Fruit fly (Drosophila melanogaster) whole organism, adult: Measurements from ENCODE around the gene CheA86a.
A peak's percentile ranks its signal among the peaks of the same experiment; 100 is the strongest.

ENCODE experiments used
- CG11617 ChIP-seq: fragments of 200-800 bp; sonication (Bioruptor generic); optimal IDR thresholded peaks from 2 replicates; lab custom pipeline; 2017; ENCODE audit warnings: mild to moderate bottlenecking, missing biosample characterization, missing genetic modification reagents, missing genetic modification characterization
- CG12768 ChIP-seq: fragments of 200-800 bp; sonication (Bioruptor generic); optimal IDR thresholded peaks from 2 replicates; lab custom pipeline; 2017; ENCODE audit warnings: missing biosample characterization, missing genetic modification characterization, mild to moderate bottlenecking, moderate library complexity, missing genetic modification reagents
- CG14711 ChIP-seq: fragments of 200-800 bp; sonication (Bioruptor generic); optimal IDR thresholded peaks from 2 replicates; lab custom pipeline; 2018; ENCODE audit warnings: missing biosample characterization, mild to moderate bottlenecking, missing genetic modification characterization, moderate library complexity
- CG1620 ChIP-seq: fragments of 200-800 bp; sonication (Bioruptor generic); optimal IDR thresholded peaks from 2 replicates; lab custom pipeline; 2016; ENCODE audit warnings: missing biosample characterization, missing genetic modification characterization
- CG33017 ChIP-seq: fragments of 200-800 bp; sonication (Bioruptor generic); optimal IDR thresholded peaks from 2 replicates; lab custom pipeline; 2018; ENCODE audit warnings: missing biosample characterization, mild to moderate bottlenecking, missing genetic modification characterization, moderate library complexity
- CG5204 ChIP-seq: fragments of 200-800 bp; sonication (Bioruptor generic); optimal IDR thresholded peaks from 2 replicates; lab custom pipeline; 2016; ENCODE audit warnings: missing biosample characterization, missing genetic modification characterization
- CG7045 ChIP-seq: fragments of 200-800 bp; sonication (Bioruptor generic); optimal IDR thresholded peaks from 2 replicates; lab custom pipeline; 2017; ENCODE audit warnings: missing biosample characterization, mild to moderate bottlenecking, missing genetic modification characterization
- CG7101 ChIP-seq: fragments of 200-800 bp; sonication (Bioruptor generic); optimal IDR thresholded peaks from 2 replicates; lab custom pipeline; 2018; ENCODE audit warnings: missing biosample characterization, mild to moderate bottlenecking, missing genetic modification characterization, moderate library complexity
- Clk ChIP-seq: fragments of 200-800 bp; sonication (Bioruptor generic); optimal IDR thresholded peaks from 2 replicates; lab custom pipeline; 2017; ENCODE audit warnings: missing biosample characterization, missing genetic modification characterization
- Crg-1 ChIP-seq: fragments of 200-800 bp; sonication (Bioruptor generic); optimal IDR thresholded peaks from 2 replicates; lab custom pipeline; 2016; ENCODE audit warnings: missing biosample characterization, missing genetic modification characterization
- Hr96 ChIP-seq: fragments of 200-800 bp; sonication (Bioruptor generic); optimal IDR thresholded peaks from 2 replicates; lab custom pipeline; 2016; ENCODE audit warnings: missing biosample characterization, missing genetic modification characterization
- Mnt ChIP-seq: fragments of 200-800 bp; sonication (Bioruptor generic); optimal IDR thresholded peaks from 2 replicates; lab custom pipeline; 2016; ENCODE audit warnings: missing biosample characterization, mild to moderate bottlenecking, missing genetic modification characterization
- bab1 ChIP-seq: fragments of 200-800 bp; sonication (Bioruptor generic); optimal IDR thresholded peaks from 3 replicates; lab custom pipeline; 2019; ENCODE audit warnings: missing biosample characterization, mild to moderate bottlenecking, missing genetic modification characterization, moderate library complexity
- cic ChIP-seq: fragments of 200-800 bp; sonication (Bioruptor generic); optimal IDR thresholded peaks from 2 replicates; lab custom pipeline; 2017; ENCODE audit warnings: missing biosample characterization, mild to moderate bottlenecking, missing genetic modification characterization, moderate library complexity
- cnc ChIP-seq, 2 experiments: fragments of >200 bp; optimal IDR thresholded peaks; 2 replicates each; lab custom pipeline; 2017
- kay ChIP-seq: fragments of 200-800 bp; sonication (Bioruptor generic); peaks from one replicate; lab custom pipeline; 2016; ENCODE audit warnings: missing biosample characterization, missing genetic modification characterization, borderline replicate concordance
- ovo ChIP-seq: fragments of 200-800 bp; sonication (Bioruptor generic); optimal IDR thresholded peaks from 2 replicates; lab custom pipeline; 2016; ENCODE audit warnings: missing biosample characterization, missing genetic modification characterization
- pad ChIP-seq: fragments of 200-800 bp; sonication (Bioruptor generic); optimal IDR thresholded peaks from 3 replicates; lab custom pipeline; 2017; ENCODE audit warnings: missing biosample characterization, missing genetic modification characterization, mild to moderate bottlenecking, moderate library complexity, missing genetic modification reagents
- tj ChIP-seq: fragments of 200-800 bp; sonication (Bioruptor generic); optimal IDR thresholded peaks from 3 replicates; lab custom pipeline; 2017; ENCODE audit warnings: missing biosample characterization, mild to moderate bottlenecking, missing genetic modification characterization, moderate library complexity
- toe ChIP-seq: fragments of 200-800 bp; sonication (Bioruptor generic); optimal IDR thresholded peaks from 2 replicates; lab custom pipeline; 2016; ENCODE audit warnings: missing biosample characterization, missing genetic modification characterization

CheA86a gene

dm6 chr3R:11172460-11173168 lies 27.6 kb upstream of the CheA86a start, which contains the start of gene Ugt35A1:
Gene Ugt35A1, minus strand, starts transcription at chr3R:11172664.
- peak; percentile 92 for TF ChIP-seq kay (GFP tag; lab: Kevin White, UChicago)
- TF ChIP-seq Crg-1 (GFP tag; lab: Kevin White, UChicago) = no peak
- TF ChIP-seq CG7101 (tag; lab: Kevin White, UChicago) = no peak
- TF ChIP-seq CG33017 = no peak
- TF ChIP-seq CG12768 (GFP tag; lab: Kevin White, UChicago) = peak; percentile 3
- no peak for TF ChIP-seq Hr96 (GFP tag; lab: Kevin White, UChicago)
- no peak for TF ChIP-seq toe (GFP tag; lab: Kevin White, UChicago)
- TF ChIP-seq Clk (GFP tag; lab: Kevin White, UChicago) = no peak

- TF ChIP-seq CG14711 (tag; lab: Kevin White, UChicago) = no peak
- TF ChIP-seq CG5204 (GFP tag; lab: Kevin White, UChicago) = peak; percentile 39
- TF ChIP-seq CG33017 = peak; percentile 17
- peak; percentile 68 for TF ChIP-seq kay (GFP tag; lab: Kevin White, UChicago)
- TF ChIP-seq cic (GFP tag; lab: Kevin White, UChicago) = peak; percentile 44
- no peak for TF ChIP-seq Hr96 (GFP tag; lab: Kevin White, UChicago)
- peak; percentile 15 for TF ChIP-seq toe (GFP tag; lab: Kevin White, UChicago)
- peak; percentile 21 for TF ChIP-seq CG7101 (tag; lab: Kevin White, UChicago)
- no peak for TF ChIP-seq pad
- TF ChIP-seq CG12768 (GFP tag; lab: Kevin White, UChicago) = peak; percentile 49
- peak; percentile 26 for TF ChIP-seq CG11617 (GFP tag; lab: Kevin White, UChicago)
- TF ChIP-seq Crg-1 (GFP tag; lab: Kevin White, UChicago) = no peak
These were observed 25.1 kb upstream of the CheA86a start, which contains the start of gene Ugt35B1 for dm6 chr3R:11170146-11170545. Gene Ugt35B1, minus strand, starts transcription at chr3R:11170246.

- no peak for TF ChIP-seq Crg-1 (GFP tag; lab: Kevin White, UChicago)
- TF ChIP-seq CG5204 (GFP tag; lab: Kevin White, UChicago) = no peak
- TF ChIP-seq CG7045 (GFP tag; lab: Kevin White, UChicago) = no peak
- no peak for TF ChIP-seq bab1 (GFP tag; lab: Kevin White, UChicago)
- TF ChIP-seq Mnt = no peak
- no peak for TF ChIP-seq CG1620 (GFP tag; lab: Kevin White, UChicago)
- no peak for TF ChIP-seq CG12768 (GFP tag; lab: Kevin White, UChicago)
- TF ChIP-seq CG11617 (GFP tag; lab: Kevin White, UChicago) = no peak
- no peak for TF ChIP-seq CG7101 (tag; lab: Kevin White, UChicago)
- TF ChIP-seq pad = no peak
- TF ChIP-seq toe (GFP tag; lab: Kevin White, UChicago) = no peak
- no peak for TF ChIP-seq tj
- no peak for TF ChIP-seq cnc (optimal IDR thresholded peaks at IDR 0.05; lab: Kevin White, UChicago)
- no peak for TF ChIP-seq cic (GFP tag; lab: Kevin White, UChicago)
- no peak for TF ChIP-seq ovo
- no peak for TF ChIP-seq kay (GFP tag; lab: Kevin White, UChicago)
- TF ChIP-seq CG14711 (tag; lab: Kevin White, UChicago) = no peak
- no peak for TF ChIP-seq Hr96 (GFP tag; lab: Kevin White, UChicago)
- no peak for TF ChIP-seq Clk (GFP tag; lab: Kevin White, UChicago)
These were observed 23.0 kb upstream of the CheA86a start, which contains the start of gene Ugt35E2 for dm6 chr3R:11167931-11168465. Gene Ugt35E2, minus strand, starts transcription at chr3R:11167981.

dm6 chr3R:11165974-11166373 lies 20.9 kb upstream of the CheA86a start, which contains the start of gene Ugt35E1:
Gene Ugt35E1, minus strand, starts transcription at chr3R:11166074.
- TF ChIP-seq CG7045 (GFP tag; lab: Kevin White, UChicago) (no peak), CG14711 (tag; lab: Kevin White, UChicago) (no peak), CG12768 (GFP tag; lab: Kevin White, UChicago) (no peak), bab1 (GFP tag; lab: Kevin White, UChicago) (no peak), cnc (optimal IDR thresholded peaks at IDR 0.05; lab: Kevin White, UChicago) (no peak), Hr96 (GFP tag; lab: Kevin White, UChicago) (no peak), CG5204 (GFP tag; lab: Kevin White, UChicago) (no peak), ovo (no peak), pad (no peak), Mnt (no peak), Clk (GFP tag; lab: Kevin White, UChicago) (no peak), cic (GFP tag; lab: Kevin White, UChicago) (no peak), Crg-1 (GFP tag; lab: Kevin White, UChicago) (no peak), toe (GFP tag; lab: Kevin White, UChicago) (no peak), CG1620 (GFP tag; lab: Kevin White, UChicago) (no peak), CG11617 (GFP tag; lab: Kevin White, UChicago) (no peak)

dm6 chr3R:11160907-11161306 lies 15.9 kb upstream of the CheA86a start, which contains the start of gene CG4757:
Gene CG4757, plus strand, starts transcription at chr3R:11161207.
- TF ChIP-seq bab1 (GFP tag; lab: Kevin White, UChicago) (no peak), CG12768 (GFP tag; lab: Kevin White, UChicago) (no peak), CG7045 (GFP tag; lab: Kevin White, UChicago) (no peak), Clk (GFP tag; lab: Kevin White, UChicago) (no peak), kay (GFP tag; lab: Kevin White, UChicago) (no peak), tj (no peak), toe (GFP tag; lab: Kevin White, UChicago) (no peak), cnc (optimal IDR thresholded peaks at IDR 0.05; lab: Kevin White, UChicago) (no peak), CG33017 (no peak)
